Worm (Caenorhabditis elegans) whole organism, L4 larva: ENCODE results near the gene F31F4.11.

ENCODE experiments used
- F44E2.7 ChIP-seq: fragments of 200-800 bp; sonication (Bioruptor generic); IDR thresholded peaks from 2 replicates; pipeline ENCODE4 v2.1.2; 2022; ENCODE audit warnings: missing genetic modification characterization, missing compliant biosample characterization
- ceh-20 ChIP-seq: fragments of 200-800 bp; sonication (Bioruptor generic); IDR thresholded peaks from 2 replicates; pipeline ENCODE4 v1.3.6; 2022; ENCODE audit warnings: missing genetic modification reagents, missing genetic modification characterization, missing compliant biosample characterization
- ces-1 ChIP-seq: fragments of 150-350 bp; sonication (generic microtip); optimal IDR thresholded peaks from 4 replicates; lab custom pipeline; 2014; ENCODE audit warnings: missing biosample characterization, missing genetic modification reagents, missing genetic modification characterization
- daf-16 ChIP-seq, 3 experiments: sonication (generic microtip); optimal IDR thresholded peaks; 2 replicates each; lab custom pipeline; 2016 to 2017; ENCODE audit warnings: missing genetic modification characterization in 3 of 3, missing genetic modification reagents in 3 of 3, mild to moderate bottlenecking in 2 of 3, missing compliant biosample characterization in 2 of 3, missing biosample characterization in 1 of 3, moderate library complexity in 1 of 3
- duxl-1 ChIP-seq: sonication (generic microtip); optimal IDR thresholded peaks from 2 replicates; lab custom pipeline; 2016; ENCODE audit warnings: mild to moderate bottlenecking, missing genetic modification characterization, moderate library complexity, missing compliant biosample characterization; ENCODE audit not compliant: poor library complexity
- gei-8 ChIP-seq: fragments of 200-800 bp; sonication (Bioruptor generic); optimal IDR thresholded peaks from 2 replicates; lab custom pipeline; 2018; ENCODE audit warnings: mild to moderate bottlenecking, missing genetic modification characterization, missing compliant biosample characterization
- hif-1 ChIP-seq, 2 experiments: sonication (generic microtip); optimal IDR thresholded peaks; 2 replicates each; lab custom pipeline; 2016 to 2017; ENCODE audit warnings: missing compliant biosample characterization in 2 of 2, missing genetic modification characterization in 2 of 2, missing genetic modification reagents in 2 of 2, missing genotype in 2 of 2, mild to moderate bottlenecking in 1 of 2
- hlh-11 ChIP-seq: fragments of 200-800 bp; sonication (Bioruptor generic); optimal IDR thresholded peaks from 2 replicates; lab custom pipeline; 2018; ENCODE audit warnings: mild to moderate bottlenecking, missing genetic modification characterization, missing compliant biosample characterization
- lin-1 ChIP-seq: fragments of 200-800 bp; sonication (Bioruptor generic); IDR thresholded peaks from 2 replicates; pipeline ENCODE4 v1.3.6; 2022; ENCODE audit warnings: missing genetic modification reagents, missing genetic modification characterization, missing compliant biosample characterization
- lin-29 ChIP-seq: fragments of 200-800 bp; sonication (Bioruptor generic); IDR thresholded peaks from 2 replicates; pipeline ENCODE4 v1.3.6; 2022; ENCODE audit warnings: missing genetic modification reagents, missing genetic modification characterization, missing compliant biosample characterization
- lin-38 ChIP-seq: fragments of 200-800 bp; sonication (Bioruptor generic); IDR thresholded peaks from 2 replicates; pipeline ENCODE4 v1.3.6; 2022; ENCODE audit warnings: missing genetic modification reagents, missing genetic modification characterization, missing compliant biosample characterization
- mep-1 ChIP-seq: fragments of 150-350 bp; sonication (generic microtip); optimal IDR thresholded peaks from 3 replicates; lab custom pipeline; 2014; ENCODE audit warnings: missing biosample characterization, missing genetic modification characterization
- nhr-11 ChIP-seq: fragments of 150-350 bp; optimal IDR thresholded peaks from 2 replicates; lab custom pipeline; 2014; ENCODE audit warnings: missing biosample characterization, missing genetic modification characterization
- nhr-28 ChIP-seq: fragments of 150-350 bp; optimal IDR thresholded peaks from 2 replicates; lab custom pipeline; 2014; ENCODE audit warnings: missing biosample characterization, missing genetic modification characterization
- nhr-41 ChIP-seq: fragments of 200-800 bp; sonication (Bioruptor generic); IDR thresholded peaks from 2 replicates; pipeline ENCODE4 v1.3.6; 2022; ENCODE audit warnings: missing genetic modification reagents, missing genetic modification characterization, missing compliant biosample characterization
- unc-62 ChIP-seq, 3 experiments: fragments of 150-350 bp in 1 of 3; sonication (generic microtip); optimal IDR thresholded peaks in 2 of 3; peaks in 1 of 3; 1 replicate in 1 of 3; 2 replicates in 2 of 3; lab custom pipeline; 2014 to 2017; ENCODE audit warnings: missing biosample characterization in 3 of 3, missing genetic modification characterization in 3 of 3, missing genetic modification reagents in 3 of 3, missing genotype in 1 of 3
- ztf-11 ChIP-seq: fragments of 150-350 bp; optimal IDR thresholded peaks from 2 replicates; lab custom pipeline; 2014; ENCODE audit warnings: missing biosample characterization, missing genetic modification characterization

F31F4.11 gene

DNA sequence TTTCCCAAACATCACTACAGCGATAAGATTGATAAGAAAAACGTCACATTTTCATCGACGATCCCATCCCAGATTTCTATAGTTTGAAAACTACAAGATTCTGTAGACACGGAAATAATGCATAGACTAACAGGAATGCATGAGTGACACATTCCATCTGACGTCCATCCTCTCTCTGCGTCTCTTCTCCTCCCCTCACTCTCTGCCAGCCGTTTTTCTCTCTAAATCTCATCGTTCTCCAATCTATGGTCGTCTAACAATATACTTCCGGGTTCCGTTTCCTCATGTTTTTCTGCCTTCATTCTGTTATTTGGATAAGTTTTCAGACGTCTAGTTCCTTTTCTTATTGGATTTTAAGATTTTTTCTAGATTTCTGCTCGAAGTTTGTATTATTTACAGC, 45.2 kb downstream of the F31F4.11 start, which contains the start of gene F48G7.4 (continued):
- peak; percentile 50 for TF ChIP-seq duxl-1 (tag; lab: Kevin White, UChicago)
- peak in 1 of 2 experiments; percentile 99 for TF ChIP-seq unc-62 (GFP tag; optimal IDR thresholded peaks at IDR 0.05 in 1 of 2; lab: Kevin White, UChicago)
- TF ChIP-seq unc-62 (tag; optimal IDR thresholded peaks at IDR 0.05; lab: Kevin White, UChicago) = no peak
- TF ChIP-seq nhr-41 (GFP tag; lab: Robert Waterston, UW) = no peak
- TF ChIP-seq lin-38 (GFP tag; lab: Robert Waterston, UW) = no peak
- TF ChIP-seq nhr-28 (tag; lab: Kevin White, UChicago) = peak; percentile 74
- no peak for TF ChIP-seq ztf-11 (tag; lab: Kevin White, UChicago)
- TF ChIP-seq hlh-11 (tag; lab: Kevin White, UChicago) = peak; percentile 71
- no peak for TF ChIP-seq ces-1 (GFP tag; lab: Kevin White, UChicago)
- TF ChIP-seq ceh-20 (GFP tag; lab: Robert Waterston, UW) = peak; percentile 60; the same call in 1 of the 2 replicates
- peak in 1 of 2 experiments; percentile 26 for TF ChIP-seq hif-1 (tag; optimal IDR thresholded peaks at IDR 0.05; lab: Kevin White, UChicago)

DNA sequence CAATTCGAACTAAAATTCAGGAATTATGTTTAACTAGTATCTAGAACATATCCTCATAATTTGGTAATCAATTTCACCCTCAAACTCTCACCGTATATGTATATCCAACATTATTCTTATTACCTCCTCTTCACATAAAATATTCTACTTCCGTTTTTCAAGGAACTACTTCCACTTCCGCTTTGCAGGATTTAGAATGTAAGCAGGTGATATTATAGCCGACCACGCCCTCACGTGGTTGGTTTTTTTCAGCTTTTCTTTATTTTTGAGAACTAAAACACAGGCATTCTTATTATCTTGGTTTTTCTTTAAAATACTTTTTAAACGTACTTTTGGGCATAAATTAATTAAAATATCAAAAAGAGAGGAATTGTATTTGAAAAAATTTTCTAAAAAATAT, 46.3 kb downstream of the F31F4.11 start:
- TF ChIP-seq nhr-11 (tag; lab: Kevin White, UChicago) (peak; percentile 12), F44E2.7 (GFP tag; lab: Robert Waterston, UW) (no peak), gei-8 (GFP tag; lab: Kevin White, UChicago) (no peak), mep-1 (tag; lab: Kevin White, UChicago) (no peak), lin-29 (no peak)

DNA sequence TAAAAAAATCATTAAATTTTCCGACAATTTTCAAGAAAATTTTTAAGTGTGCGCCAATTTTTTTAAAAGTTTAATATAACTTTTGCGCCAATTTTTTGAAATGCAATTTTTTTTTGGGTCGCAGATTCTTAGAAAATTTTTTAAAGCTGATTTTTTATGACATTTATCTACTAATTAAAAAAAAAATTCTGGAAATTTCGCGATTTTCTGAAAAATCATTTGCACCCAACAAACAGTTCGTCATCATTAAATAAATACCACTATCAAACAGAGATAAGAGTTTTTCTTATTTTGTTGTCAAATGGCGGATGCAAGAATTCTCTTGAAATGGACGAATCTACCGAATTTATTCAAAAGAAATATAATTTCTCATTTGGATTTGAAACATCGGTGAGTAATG, 49.0 kb downstream of the F31F4.11 start, which contains the start of gene F48G7.13:
Gene F48G7.13 (plus strand): TSS at position 301 of the 400 bp plus-strand sequence.
- no peak for TF ChIP-seq lin-1 (GFP tag; lab: Robert Waterston, UW)
- no peak for TF ChIP-seq daf-16 (GFP tag; optimal IDR thresholded peaks at IDR 0.05; lab: Kevin White, UChicago)
- TF ChIP-seq daf-16 (tag; optimal IDR thresholded peaks at IDR 0.05; lab: Kevin White, UChicago) = peak; percentile 55
